Worm (Caenorhabditis elegans) whole organism, midembryonic: ENCODE data around the gene F14F3.4.

Source experiments
- med-1 ChIP-seq: sonication (generic microtip); optimal IDR thresholded peaks from 2 replicates; lab custom pipeline; 2017; ENCODE audit warnings: missing genetic modification characterization, mild to moderate bottlenecking, missing compliant biosample characterization, antibody characterized with exemption, missing genetic modification reagents; ENCODE audit not compliant: insufficient read depth
- ref-1 ChIP-seq: fragments of 200-800 bp; sonication (Bioruptor generic); conservative IDR thresholded peaks from 2 replicates; pipeline ENCODE4 v1.3.6; 2022; ENCODE audit warnings: missing genetic modification reagents, missing genetic modification characterization, missing compliant biosample characterization

DNA sequence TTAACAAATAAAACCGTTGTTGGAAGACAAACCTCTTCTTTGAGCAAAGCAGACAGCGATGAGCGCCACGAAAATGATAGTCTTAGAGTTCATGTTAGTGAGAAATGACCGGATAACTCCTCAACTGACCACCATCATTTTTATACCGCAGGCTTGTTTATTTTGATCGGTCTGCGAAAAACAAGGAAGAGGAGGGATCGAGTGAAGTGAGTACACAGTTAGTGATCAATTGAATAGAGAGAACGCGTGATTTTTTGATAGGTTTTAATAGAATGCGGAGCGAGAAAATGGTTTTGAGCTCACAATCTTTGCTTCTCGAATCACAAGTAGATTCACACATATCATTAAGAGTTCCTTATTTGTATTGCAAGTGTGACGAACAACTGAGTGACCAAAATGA lies at the start of gene F14F3.4:
- TF ChIP-seq med-1 (GFP tag; lab: Kevin White, UChicago), result no peak
- no peak for TF ChIP-seq ref-1
